Worm (Caenorhabditis elegans) whole organism, midembryonic: ENCODE results near the gene F38E9.6.

Experiments used
- cog-1 ChIP-seq: sonication (generic microtip); optimal IDR thresholded peaks from 2 replicates; lab custom pipeline; 2016; ENCODE audit warnings: missing genetic modification characterization, missing compliant biosample characterization
- flt-1 ChIP-seq: fragments of 200-800 bp; sonication (Bioruptor generic); IDR thresholded peaks from 2 replicates; pipeline ENCODE4 v1.3.6; 2022; ENCODE audit warnings: missing genetic modification characterization, missing compliant biosample characterization
- klf-2 ChIP-seq: fragments of 200-800 bp; sonication (Bioruptor generic); conservative IDR thresholded peaks from 2 replicates; pipeline ENCODE4 v1.3.6; 2022; ENCODE audit warnings: missing genetic modification reagents, missing genetic modification characterization, missing compliant biosample characterization
- med-1 ChIP-seq: sonication (generic microtip); optimal IDR thresholded peaks from 2 replicates; lab custom pipeline; 2017; ENCODE audit warnings: missing genetic modification characterization, mild to moderate bottlenecking, missing compliant biosample characterization, antibody characterized with exemption, missing genetic modification reagents; ENCODE audit not compliant: insufficient read depth
- ref-1 ChIP-seq: fragments of 200-800 bp; sonication (Bioruptor generic); conservative IDR thresholded peaks from 2 replicates; pipeline ENCODE4 v1.3.6; 2022; ENCODE audit warnings: missing genetic modification reagents, missing genetic modification characterization, missing compliant biosample characterization
- tab-1 ChIP-seq: fragments of 200-800 bp; sonication (Bioruptor generic); IDR thresholded peaks from 2 replicates; pipeline ENCODE4 v1.3.6; 2022; ENCODE audit warnings: missing genetic modification characterization, missing compliant biosample characterization
- ztf-23 ChIP-seq: fragments of 200-800 bp; sonication (Bioruptor generic); IDR thresholded peaks from 2 replicates; pipeline ENCODE4 v1.3.6; 2022; ENCODE audit warnings: missing genetic modification reagents, missing genetic modification characterization, missing compliant biosample characterization
- ztf-29 ChIP-seq: fragments of 200-800 bp; sonication (Bioruptor generic); IDR thresholded peaks from 2 replicates; pipeline ENCODE4 v1.3.6; 2022; ENCODE audit warnings: missing genetic modification reagents, missing genetic modification characterization, missing compliant biosample characterization

DNA sequence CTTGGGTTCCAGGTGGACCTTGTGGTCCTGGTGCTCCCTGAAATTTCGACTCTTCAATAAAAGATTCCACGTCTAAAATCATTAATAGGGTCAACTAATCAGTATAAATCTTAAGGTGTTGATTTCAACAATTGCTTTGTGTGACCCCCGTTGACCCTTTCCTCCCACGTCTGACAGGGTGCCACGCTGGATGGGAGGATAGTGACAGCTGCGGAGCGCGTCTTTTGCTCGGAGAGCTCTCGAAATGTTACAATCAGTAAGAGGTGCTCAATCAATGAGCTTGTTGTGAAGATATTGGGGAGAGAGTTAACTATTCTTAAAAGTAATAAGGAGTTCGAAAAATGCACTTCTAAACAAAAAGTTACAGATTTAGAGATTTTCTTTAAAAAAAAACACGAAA, 43.9 kb upstream of the F38E9.6 start:
- no peak for TF ChIP-seq cog-1 (tag; lab: Kevin White, UChicago)
- TF ChIP-seq tab-1 (GFP tag; lab: Robert Waterston, UW) = no peak
- TF ChIP-seq ztf-23 (GFP tag; lab: Robert Waterston, UW) = no peak
- no peak for TF ChIP-seq klf-2 (GFP tag; lab: Robert Waterston, UW)
- TF ChIP-seq flt-1 = no peak
- TF ChIP-seq ref-1 (GFP tag; lab: Robert Waterston, UW) = no peak
- TF ChIP-seq ztf-29 (GFP tag; lab: Robert Waterston, UW) = no peak
- no peak for TF ChIP-seq med-1 (GFP tag; lab: Kevin White, UChicago)
